Worm (Caenorhabditis elegans) whole organism, young adult: ENCODE measurements around the gene seld-1.

Experiments
- D2030.7 ChIP-seq: fragments of 200-800 bp; sonication (Bioruptor generic); IDR thresholded peaks from 2 replicates; pipeline ENCODE4 v1.3.6; 2022; ENCODE audit warnings: missing genetic modification reagents, missing genetic modification characterization, missing compliant biosample characterization
- F10E7.11 ChIP-seq: sonication (generic microtip); optimal IDR thresholded peaks from 2 replicates; lab custom pipeline; 2017; ENCODE audit warnings: mild to moderate bottlenecking, missing genetic modification characterization, moderate library complexity, missing compliant biosample characterization
- F23B12.7 ChIP-seq: sonication (generic microtip); optimal IDR thresholded peaks from 2 replicates; lab custom pipeline; 2017; ENCODE audit warnings: missing genetic modification characterization, mild to moderate bottlenecking, missing compliant biosample characterization, antibody characterized with exemption, moderate library complexity; ENCODE audit not compliant: insufficient read depth
- F33H1.4 ChIP-seq: fragments of 200-800 bp; sonication (Bioruptor generic); IDR thresholded peaks from 2 replicates; pipeline ENCODE4 v1.3.6; 2022; ENCODE audit warnings: missing genetic modification reagents, missing genetic modification characterization, missing compliant biosample characterization
- F55B11.4 ChIP-seq: sonication (generic microtip); optimal IDR thresholded peaks from 2 replicates; lab custom pipeline; 2016; ENCODE audit warnings: missing compliant biosample characterization, missing genetic modification characterization, borderline replicate concordance; ENCODE audit not compliant: insufficient read depth
- K11D2.4 ChIP-seq: fragments of 200-800 bp; sonication (Bioruptor generic); IDR thresholded peaks from 2 replicates; pipeline ENCODE4 v1.3.6; 2022; ENCODE audit warnings: missing genetic modification reagents, missing genetic modification characterization, missing compliant biosample characterization
- ZK185.1 ChIP-seq: sonication (generic microtip); optimal IDR thresholded peaks from 2 replicates; lab custom pipeline; 2016; ENCODE audit warnings: mild to moderate bottlenecking, missing genetic modification characterization, missing compliant biosample characterization; ENCODE audit not compliant: poor library complexity, severe bottlenecking
- akir-1 ChIP-seq: fragments of 200-800 bp; sonication (Bioruptor generic); optimal IDR thresholded peaks from 2 replicates; lab custom pipeline; 2018; ENCODE audit warnings: mild to moderate bottlenecking, missing genetic modification characterization, moderate library complexity, missing compliant biosample characterization
- aptf-3 ChIP-seq: fragments of 200-800 bp; sonication (Bioruptor generic); IDR thresholded peaks from 2 replicates; pipeline ENCODE4 v1.3.6; 2022; ENCODE audit warnings: missing genetic modification characterization, missing compliant biosample characterization
- attf-5 ChIP-seq: fragments of 200-800 bp; sonication (Bioruptor generic); optimal IDR thresholded peaks from 2 replicates; lab custom pipeline; 2018; ENCODE audit warnings: mild to moderate bottlenecking, missing genetic modification characterization, missing compliant biosample characterization
- attf-6 ChIP-seq: fragments of 200-800 bp; sonication (Bioruptor generic); IDR thresholded peaks from 2 replicates; pipeline ENCODE4 v1.3.6; 2022; ENCODE audit warnings: missing genetic modification reagents, missing genetic modification characterization, missing compliant biosample characterization
- ceh-40 ChIP-seq: fragments of 200-800 bp; sonication (Bioruptor generic); IDR thresholded peaks from 2 replicates; pipeline ENCODE4 v1.3.6; 2022; ENCODE audit warnings: missing genetic modification characterization, missing compliant biosample characterization
- ceh-79 ChIP-seq: sonication (generic microtip); optimal IDR thresholded peaks from 2 replicates; lab custom pipeline; 2017; ENCODE audit warnings: mild to moderate bottlenecking, missing genetic modification characterization, missing compliant biosample characterization
- ceh-91 ChIP-seq: fragments of 200-800 bp; sonication (Bioruptor generic); IDR thresholded peaks from 2 replicates; pipeline ENCODE4 v1.3.6; 2022; ENCODE audit warnings: missing genetic modification reagents, missing genetic modification characterization, missing compliant biosample characterization
- dpl-1 ChIP-seq: fragments of 150-350 bp; optimal IDR thresholded peaks from 2 replicates; lab custom pipeline; 2014; ENCODE audit warnings: missing biosample characterization, missing genetic modification reagents, missing genetic modification characterization
- efl-1 ChIP-seq: fragments of 150-350 bp; optimal IDR thresholded peaks from 2 replicates; lab custom pipeline; 2014; ENCODE audit warnings: missing biosample characterization, missing genetic modification reagents, missing genetic modification characterization
- egrh-3 ChIP-seq: fragments of 200-800 bp; sonication (Bioruptor generic); IDR thresholded peaks from 2 replicates; pipeline ENCODE4 v1.3.6; 2022; ENCODE audit warnings: missing genetic modification reagents, missing genetic modification characterization, missing compliant biosample characterization
- ets-4 ChIP-seq: fragments of 200-800 bp; sonication (Bioruptor generic); optimal IDR thresholded peaks from 2 replicates; lab custom pipeline; 2018; ENCODE audit warnings: mild to moderate bottlenecking, missing genetic modification characterization, missing compliant biosample characterization
- hlh-12 ChIP-seq: sonication (generic microtip); optimal IDR thresholded peaks from 2 replicates; lab custom pipeline; 2016; ENCODE audit warnings: missing genetic modification characterization, missing compliant biosample characterization
- lag-1 ChIP-seq: fragments of 200-800 bp; sonication (Bioruptor generic); IDR thresholded peaks from 2 replicates; pipeline ENCODE4 v1.3.6; 2022; ENCODE audit warnings: missing genetic modification reagents, missing genetic modification characterization, missing compliant biosample characterization
- lin-40 ChIP-seq: sonication (generic microtip); optimal IDR thresholded peaks from 2 replicates; lab custom pipeline; 2016; ENCODE audit warnings: missing genetic modification characterization, mild to moderate bottlenecking, missing compliant biosample characterization, missing genotype, missing genetic modification reagents
- lin-54 ChIP-seq: fragments of 200-800 bp; sonication (Bioruptor generic); optimal IDR thresholded peaks from 2 replicates; lab custom pipeline; 2018; ENCODE audit warnings: mild to moderate bottlenecking, missing genetic modification characterization, missing compliant biosample characterization
- lsl-1 ChIP-seq: fragments of 200-800 bp; sonication (Bioruptor generic); optimal IDR thresholded peaks from 2 replicates; lab custom pipeline; 2018; ENCODE audit warnings: mild to moderate bottlenecking, missing genetic modification characterization, moderate library complexity, missing compliant biosample characterization
- nhr-80 ChIP-seq: sonication (generic microtip); optimal IDR thresholded peaks from 2 replicates; lab custom pipeline; 2016; ENCODE audit warnings: missing genetic modification characterization, missing compliant biosample characterization
- rcor-1 ChIP-seq: fragments of 200-800 bp; sonication (Bioruptor generic); IDR thresholded peaks from 2 replicates; pipeline ENCODE4 v1.3.6; 2022; ENCODE audit warnings: missing genetic modification reagents, missing genetic modification characterization, missing compliant biosample characterization
- rec-8 ChIP-seq, 2 experiments: sonication (generic microtip); optimal IDR thresholded peaks; 2 replicates each; lab custom pipeline; 2016; ENCODE audit warnings: mild to moderate bottlenecking in 2 of 2, missing genetic modification characterization in 2 of 2, missing genetic modification reagents in 2 of 2, missing genotype in 2 of 2, missing biosample characterization in 1 of 2, missing compliant biosample characterization in 1 of 2, moderate library complexity in 1 of 2
- sdz-38 ChIP-seq: sonication (generic microtip); optimal IDR thresholded peaks from 2 replicates; lab custom pipeline; 2016; ENCODE audit warnings: missing genotype, missing genetic modification characterization, missing compliant biosample characterization
- sea-2 ChIP-seq: fragments of 200-800 bp; sonication (Bioruptor generic); IDR thresholded peaks from 2 replicates; pipeline ENCODE4 v1.3.6; 2022; ENCODE audit warnings: missing genetic modification characterization, missing compliant biosample characterization
- snpc-1.1 ChIP-seq: sonication (generic microtip); optimal IDR thresholded peaks from 2 replicates; lab custom pipeline; 2017; ENCODE audit warnings: missing genetic modification characterization, mild to moderate bottlenecking, missing compliant biosample characterization, antibody characterized with exemption, moderate library complexity, missing genotype, missing genetic modification reagents; ENCODE audit not compliant: insufficient read depth
- snpc-1.3 ChIP-seq: sonication (generic microtip); optimal IDR thresholded peaks from 2 replicates; lab custom pipeline; 2017; ENCODE audit warnings: missing genetic modification characterization, mild to moderate bottlenecking, missing compliant biosample characterization, antibody characterized with exemption, moderate library complexity, missing genotype, missing genetic modification reagents; ENCODE audit not compliant: insufficient read depth
- somi-1 ChIP-seq: fragments of 200-800 bp; sonication (Bioruptor generic); optimal IDR thresholded peaks from 2 replicates; lab custom pipeline; 2018; ENCODE audit warnings: mild to moderate bottlenecking, missing genetic modification characterization, missing compliant biosample characterization
- sptf-2 ChIP-seq: fragments of 200-800 bp; sonication (Bioruptor generic); optimal IDR thresholded peaks from 2 replicates; lab custom pipeline; 2018; ENCODE audit warnings: mild to moderate bottlenecking, missing genetic modification characterization, missing compliant biosample characterization
- tbp1 ChIP-seq: fragments of 200-800 bp; sonication (Bioruptor generic); optimal IDR thresholded peaks from 2 replicates; lab custom pipeline; 2018; ENCODE audit warnings: mild to moderate bottlenecking, missing genetic modification characterization, missing compliant biosample characterization
- unc-130 ChIP-seq: sonication (generic microtip); optimal IDR thresholded peaks from 2 replicates; lab custom pipeline; 2016; ENCODE audit warnings: missing genetic modification reagents, missing genetic modification characterization, missing compliant biosample characterization
- xnd-1 ChIP-seq: sonication (generic microtip); optimal IDR thresholded peaks from 2 replicates; lab custom pipeline; 2016; ENCODE audit warnings: missing genotype, missing genetic modification reagents, missing genetic modification characterization, missing compliant biosample characterization
- ztf-22 ChIP-seq: fragments of 200-800 bp; sonication (Bioruptor generic); optimal IDR thresholded peaks from 2 replicates; lab custom pipeline; 2018; ENCODE audit warnings: mild to moderate bottlenecking, missing genetic modification characterization, moderate library complexity, missing compliant biosample characterization
- ztf-3 ChIP-seq: fragments of 200-800 bp; sonication (Bioruptor generic); optimal IDR thresholded peaks from 2 replicates; lab custom pipeline; 2018; ENCODE audit warnings: mild to moderate bottlenecking, missing genetic modification characterization, missing compliant biosample characterization

The seld-1 gene

ce11 chrIV:13538901-13539300 is 33.7 kb downstream of the seld-1 start (continued):
- TF ChIP-seq xnd-1 (tag; lab: Kevin White, UChicago) (peak; percentile 83), lin-54 (GFP tag; lab: Kevin White, UChicago) (peak; percentile 16), dpl-1 (GFP tag; lab: Kevin White, UChicago) (peak; percentile 10), F33H1.4 (GFP tag; lab: Robert Waterston, UW) (peak; percentile 49), D2030.7 (peak; percentile 64), ceh-91 (peak; percentile 58), F23B12.7 (no peak), sea-2 (GFP tag; lab: Robert Waterston, UW) (no peak), lsl-1 (GFP tag; lab: Kevin White, UChicago) (peak; percentile 90), egrh-3 (GFP tag; lab: Robert Waterston, UW) (no peak), efl-1 (GFP tag; lab: Kevin White, UChicago) (peak; percentile 32), ztf-22 (no peak), snpc-1.3 (peak; percentile 7), ceh-40 (GFP tag; lab: Robert Waterston, UW) (no peak), ets-4 (GFP tag; lab: Kevin White, UChicago) (no peak), ceh-79 (tag; lab: Kevin White, UChicago) (no peak), F10E7.11 (no peak)

- TF ChIP-seq ets-4 (GFP tag; lab: Kevin White, UChicago) = no peak
- no peak for TF ChIP-seq unc-130 (GFP tag; lab: Kevin White, UChicago)
- no peak for TF ChIP-seq ZK185.1
- no peak for TF ChIP-seq sdz-38 (tag; lab: Kevin White, UChicago)
- TF ChIP-seq attf-6 (GFP tag; lab: Robert Waterston, UW) = no peak
- no peak for TF ChIP-seq rcor-1 (GFP tag; lab: Robert Waterston, UW)
- TF ChIP-seq lag-1 (GFP tag; lab: Robert Waterston, UW) = no peak
- no peak for TF ChIP-seq rec-8 (tag; optimal IDR thresholded peaks at IDR 0.05; lab: Kevin White, UChicago)
- no peak for TF ChIP-seq hlh-12 (tag; lab: Kevin White, UChicago)
- no peak for TF ChIP-seq aptf-3 (GFP tag; lab: Robert Waterston, UW)
- no peak for TF ChIP-seq somi-1 (GFP tag; lab: Kevin White, UChicago)
- no peak for TF ChIP-seq ztf-3 (GFP tag; lab: Kevin White, UChicago)
- TF ChIP-seq sptf-2 (GFP tag; lab: Kevin White, UChicago) = no peak
- TF ChIP-seq F55B11.4 (tag; lab: Kevin White, UChicago) = no peak
- TF ChIP-seq K11D2.4 (GFP tag; lab: Robert Waterston, UW) = no peak
- no peak for TF ChIP-seq lin-40 (tag; lab: Kevin White, UChicago)
- TF ChIP-seq tbp1 (GFP tag; lab: Kevin White, UChicago) = no peak
- TF ChIP-seq akir-1 (GFP tag; lab: Kevin White, UChicago) = no peak
- no peak for TF ChIP-seq snpc-1.1 (tag; lab: Kevin White, UChicago)
Measured at ce11 chrIV:13540165-13540564, 34.9 kb downstream of the seld-1 start, which contains the start of gene rsd-2. Gene rsd-2, minus strand, starts transcription at chrIV:13540265.

- TF ChIP-seq attf-5 (GFP tag; lab: Kevin White, UChicago) = no peak
- peak; percentile 41 for TF ChIP-seq nhr-80 (tag; lab: Kevin White, UChicago)
- no peak for TF ChIP-seq ets-4 (GFP tag; lab: Kevin White, UChicago)
- TF ChIP-seq, all 124 proteins: peak for 1
Measured at ce11 chrIV:13548188-13548587, 42.9 kb downstream of the seld-1 start, which contains the start of gene F52G2.3. Gene F52G2.3, minus strand, starts transcription at chrIV:13548230.
